Fruit fly (Drosophila melanogaster) whole organism, embryonic: ENCODE measurements around the gene CG6067.

Source experiments
- CG1024 ChIP-seq: fragments of 200-800 bp; sonication (Bioruptor generic); IDR thresholded peaks from 2 replicates; pipeline ENCODE4 v1.3.6; 2022; ENCODE audit warnings: missing biosample characterization, missing genetic modification characterization
- CG10321 ChIP-seq: fragments of 200-800 bp; sonication (Bioruptor generic); IDR thresholded peaks from 2 replicates; pipeline ENCODE4 v1.3.6; 2022; ENCODE audit warnings: missing biosample characterization, missing genetic modification characterization
- CG10565 ChIP-seq: fragments of 200-800 bp; sonication (Bioruptor generic); optimal IDR thresholded peaks from 3 replicates; lab custom pipeline; 2016; ENCODE audit warnings: missing biosample characterization, mild to moderate bottlenecking, missing genetic modification characterization
- CG12071 ChIP-seq: fragments of 200-800 bp; sonication (Bioruptor generic); optimal IDR thresholded peaks from 3 replicates; lab custom pipeline; 2018; ENCODE audit warnings: missing biosample characterization, mild to moderate bottlenecking, missing genetic modification characterization
- CG12236 ChIP-seq: fragments of 200-800 bp; sonication (Bioruptor generic); optimal IDR thresholded peaks from 2 replicates; lab custom pipeline; 2016; ENCODE audit warnings: missing biosample characterization, missing genetic modification characterization
- CG13894 ChIP-seq: fragments of 200-800 bp; sonication (Bioruptor generic); optimal IDR thresholded peaks from 3 replicates; lab custom pipeline; 2018; ENCODE audit warnings: missing biosample characterization, mild to moderate bottlenecking, missing genetic modification characterization, moderate library complexity
- CG14710 ChIP-seq: fragments of 200-800 bp; sonication (Bioruptor generic); optimal IDR thresholded peaks from 3 replicates; lab custom pipeline; 2019; ENCODE audit warnings: missing biosample characterization, mild to moderate bottlenecking, missing genetic modification characterization, moderate library complexity
- CG14860 ChIP-seq: fragments of 200-800 bp; sonication (Bioruptor generic); IDR thresholded peaks from 3 replicates; pipeline ENCODE4 v1.3.6; 2022; ENCODE audit warnings: missing biosample characterization, missing genetic modification characterization; ENCODE audit not compliant: partially characterized antibody
- CG15479 ChIP-seq: fragments of 200-800 bp; sonication (Bioruptor generic); optimal IDR thresholded peaks from 3 replicates; lab custom pipeline; 2019; ENCODE audit warnings: missing biosample characterization, mild to moderate bottlenecking, missing genetic modification characterization, moderate library complexity
- CG15601 ChIP-seq: fragments of 200-800 bp; sonication (Bioruptor generic); optimal IDR thresholded peaks from 3 replicates; lab custom pipeline; 2019; ENCODE audit warnings: missing biosample characterization, mild to moderate bottlenecking, missing genetic modification characterization, moderate library complexity
- CG16779 ChIP-seq: fragments of 200-800 bp; sonication (Bioruptor generic); IDR thresholded peaks from 2 replicates; pipeline ENCODE4 v1.3.6; 2022; ENCODE audit warnings: missing biosample characterization, missing genetic modification characterization
- CG16863 ChIP-seq: fragments of 200-800 bp; sonication (Bioruptor generic); optimal IDR thresholded peaks from 3 replicates; lab custom pipeline; 2016; ENCODE audit warnings: missing biosample characterization, missing genetic modification characterization
- CG1792 ChIP-seq: fragments of 200-800 bp; sonication (Bioruptor generic); optimal IDR thresholded peaks from 2 replicates; lab custom pipeline; 2016; ENCODE audit warnings: missing biosample characterization, missing genetic modification characterization
- CG30403 ChIP-seq: fragments of 200-800 bp; sonication (Bioruptor generic); optimal IDR thresholded peaks from 3 replicates; lab custom pipeline; 2016; ENCODE audit warnings: missing biosample characterization, missing genetic modification characterization
- CG31388 ChIP-seq: fragments of 200-800 bp; sonication (Bioruptor generic); optimal IDR thresholded peaks from 2 replicates; lab custom pipeline; 2016; ENCODE audit warnings: missing biosample characterization, missing genetic modification characterization
- CG3163 ChIP-seq: fragments of 200-800 bp; sonication (Bioruptor generic); optimal IDR thresholded peaks from 3 replicates; lab custom pipeline; 2016; ENCODE audit warnings: missing biosample characterization, missing genetic modification characterization
- CG33557 ChIP-seq: fragments of 200-800 bp; sonication (Bioruptor generic); optimal IDR thresholded peaks from 2 replicates; lab custom pipeline; 2019; ENCODE audit warnings: missing biosample characterization, mild to moderate bottlenecking, missing genetic modification characterization, moderate library complexity
- CG3407 ChIP-seq: fragments of 200-800 bp; sonication (Bioruptor generic); optimal IDR thresholded peaks from 2 replicates; lab custom pipeline; 2018; ENCODE audit warnings: missing biosample characterization, mild to moderate bottlenecking, missing genetic modification characterization
- CG42726 ChIP-seq: fragments of 200-800 bp; sonication (Bioruptor generic); IDR thresholded peaks from 2 replicates; pipeline ENCODE4 v1.3.6; 2022; ENCODE audit warnings: missing biosample characterization, missing genetic modification characterization; ENCODE audit not compliant: partially characterized antibody
- CG4328 ChIP-seq: fragments of 200-800 bp; sonication (Bioruptor generic); optimal IDR thresholded peaks from 3 replicates; lab custom pipeline; 2017; ENCODE audit warnings: missing biosample characterization, missing genetic modification reagents, missing genetic modification characterization
- CG4854 ChIP-seq: fragments of 200-800 bp; sonication (Bioruptor generic); optimal IDR thresholded peaks from 2 replicates; lab custom pipeline; 2016; ENCODE audit warnings: missing biosample characterization, missing genetic modification characterization, inconsistent platforms
- CG5180 ChIP-seq: fragments of 200-800 bp; sonication (Bioruptor generic); optimal IDR thresholded peaks from 3 replicates; lab custom pipeline; 2017; ENCODE audit warnings: missing biosample characterization, missing genetic modification characterization, mild to moderate bottlenecking, moderate library complexity, missing genetic modification reagents
- CG6689 ChIP-seq: fragments of 200-800 bp; sonication (Bioruptor generic); IDR thresholded peaks from 2 replicates; pipeline ENCODE4 v1.3.6; 2022; ENCODE audit warnings: missing biosample characterization, missing genetic modification characterization
- CG6791 ChIP-seq: fragments of 200-800 bp; sonication (Bioruptor generic); IDR thresholded peaks from 3 replicates; pipeline ENCODE4 v1.3.6; 2022; ENCODE audit warnings: missing biosample characterization, missing genetic modification characterization; ENCODE audit not compliant: partially characterized antibody
- CrebB ChIP-seq: fragments of 200-800 bp; sonication (Bioruptor generic); optimal IDR thresholded peaks from 3 replicates; lab custom pipeline; 2018; ENCODE audit warnings: missing biosample characterization, mild to moderate bottlenecking, missing genetic modification characterization
- Dip2 ChIP-seq: fragments of 200-800 bp; sonication (Bioruptor generic); IDR thresholded peaks from 2 replicates; pipeline ENCODE4 v1.3.6; 2022; ENCODE audit warnings: missing biosample characterization, missing genetic modification characterization
- Fer1 ChIP-seq: fragments of 200-800 bp; sonication (Bioruptor generic); optimal IDR thresholded peaks from 2 replicates; lab custom pipeline; 2017; ENCODE audit warnings: missing biosample characterization, mild to moderate bottlenecking, missing genetic modification characterization
- Gug ChIP-seq: fragments of 200-800 bp; sonication (Bioruptor generic); IDR thresholded peaks from 4 replicates; pipeline ENCODE4 v1.3.6; 2022; ENCODE audit warnings: missing biosample characterization, missing genetic modification characterization
- H15 ChIP-seq: fragments of 200-800 bp; sonication (Bioruptor generic); IDR thresholded peaks from 3 replicates; pipeline ENCODE4 v1.3.6; 2022; ENCODE audit warnings: missing biosample characterization, missing genetic modification characterization
- Mrtf ChIP-seq: fragments of 200-800 bp; sonication (Bioruptor generic); IDR thresholded peaks from 3 replicates; pipeline ENCODE4 v1.3.6; 2022; ENCODE audit warnings: missing biosample characterization, missing genetic modification characterization
- NC2α ChIP-seq: fragments of 200-800 bp; sonication (Bioruptor generic); optimal IDR thresholded peaks from 2 replicates; lab custom pipeline; 2016; ENCODE audit warnings: missing biosample characterization, missing genetic modification characterization
- Optix ChIP-seq: fragments of 200-800 bp; sonication (Bioruptor generic); IDR thresholded peaks from 3 replicates; pipeline ENCODE4 v1.3.6; 2022; ENCODE audit warnings: missing biosample characterization, missing genetic modification characterization
- Poxn ChIP-seq: fragments of 200-800 bp; sonication (Bioruptor generic); IDR thresholded peaks from 2 replicates; pipeline ENCODE4 v1.3.6; 2022; ENCODE audit warnings: missing biosample characterization, missing genetic modification characterization
- ato ChIP-seq: fragments of 200-800 bp; sonication (Bioruptor generic); IDR thresholded peaks from 2 replicates; pipeline ENCODE4 v1.3.6; 2022; ENCODE audit warnings: missing biosample characterization, missing genetic modification characterization; ENCODE audit not compliant: partially characterized antibody
- btn ChIP-seq: fragments of 200-800 bp; sonication (Bioruptor generic); optimal IDR thresholded peaks from 2 replicates; lab custom pipeline; 2016; ENCODE audit warnings: missing biosample characterization, missing genetic modification characterization
- chm ChIP-seq: fragments of 200-800 bp; sonication (Bioruptor generic); IDR thresholded peaks from 2 replicates; pipeline ENCODE4 v1.3.6; 2022; ENCODE audit warnings: missing biosample characterization, missing genetic modification characterization
- dmrt11E ChIP-seq: fragments of 200-800 bp; sonication (Bioruptor generic); optimal IDR thresholded peaks from 3 replicates; lab custom pipeline; 2018; ENCODE audit warnings: missing biosample characterization, mild to moderate bottlenecking, missing genetic modification characterization, moderate library complexity
- jigr1 ChIP-seq: fragments of 200-800 bp; sonication (Bioruptor generic); IDR thresholded peaks from 3 replicates; pipeline ENCODE4 v1.3.6; 2022; ENCODE audit warnings: missing biosample characterization, missing genetic modification characterization
- ken ChIP-seq: fragments of 200-800 bp; sonication (Bioruptor generic); IDR thresholded peaks from 3 replicates; pipeline ENCODE4 v1.3.6; 2022; ENCODE audit warnings: missing biosample characterization, missing genetic modification characterization
- kni ChIP-seq: fragments of 200-800 bp; sonication (Bioruptor generic); optimal IDR thresholded peaks from 3 replicates; lab custom pipeline; 2017; ENCODE audit warnings: mild to moderate bottlenecking, missing biosample characterization, missing genetic modification reagents, missing genetic modification characterization
- luna ChIP-seq: fragments of 200-800 bp; sonication (Bioruptor generic); optimal IDR thresholded peaks from 2 replicates; lab custom pipeline; 2016; ENCODE audit warnings: missing biosample characterization, missing genetic modification characterization
- nmo ChIP-seq: fragments of 200-800 bp; sonication (Bioruptor generic); optimal IDR thresholded peaks from 2 replicates; lab custom pipeline; 2018; ENCODE audit warnings: missing biosample characterization, mild to moderate bottlenecking, missing genetic modification characterization, moderate library complexity
- sens-2 ChIP-seq: fragments of 200-800 bp; sonication (Bioruptor generic); IDR thresholded peaks from 2 replicates; pipeline ENCODE4 v1.3.6; 2022; ENCODE audit warnings: missing biosample characterization, missing genetic modification characterization
- shn ChIP-seq: fragments of 200-800 bp; sonication (Bioruptor generic); optimal IDR thresholded peaks from 3 replicates; lab custom pipeline; 2016; ENCODE audit warnings: missing biosample characterization, missing genetic modification characterization
- sr ChIP-seq: fragments of 200-800 bp; sonication (Bioruptor generic); IDR thresholded peaks from 3 replicates; pipeline ENCODE4 v1.3.6; 2022; ENCODE audit warnings: missing biosample characterization, missing genetic modification characterization
- tll ChIP-seq, 2 experiments: fragments of 200-800 bp in 1 of 2; fragments of >200 bp in 1 of 2; sonication (Bioruptor generic) in 1 of 2; optimal IDR thresholded peaks; 2 replicates each; lab custom pipeline; 2017 to 2019; ENCODE audit warnings: missing biosample characterization in 2 of 2, missing genetic modification characterization in 2 of 2, mild to moderate bottlenecking in 1 of 2, moderate library complexity in 1 of 2
- unc-4 ChIP-seq: fragments of 200-800 bp; sonication (Bioruptor generic); IDR thresholded peaks from 2 replicates; pipeline ENCODE4 v1.3.6; 2022; ENCODE audit warnings: missing biosample characterization, missing genetic modification characterization; ENCODE audit not compliant: partially characterized antibody
- z ChIP-seq: fragments of 200-800 bp; sonication (Bioruptor generic); IDR thresholded peaks from 3 replicates; pipeline ENCODE4 v1.3.6; 2022; ENCODE audit warnings: missing biosample characterization, missing genetic modification characterization
- zen2 ChIP-seq: fragments of 200-800 bp; sonication (Bioruptor generic); IDR thresholded peaks from 3 replicates; pipeline ENCODE4 v1.3.6; 2022; ENCODE audit warnings: missing biosample characterization, missing genetic modification characterization; ENCODE audit not compliant: partially characterized antibody

CG6067 gene

dm6 chrX:6000747-6001426 lies 45.5 kb downstream of the CG6067 start, which contains the start of gene CG4766 (continued):
- TF ChIP-seq CG12071 (peak; percentile 61), Poxn (no peak), CG5180 (peak; percentile 72), CG30403 (peak; percentile 91), CG14860 (GFP tag; lab: Robert Waterston, UW) (no peak), ato (GFP tag; lab: Robert Waterston, UW) (no peak), Dip2 (GFP tag; lab: Robert Waterston, UW) (no peak), CG4854 (GFP tag; lab: Kevin White, UChicago) (peak; percentile 60), zen2 (GFP tag; lab: Robert Waterston, UW) (no peak), Mrtf (peak; percentile 51; the same call in 1 of the 3 replicates), sr (no peak), unc-4 (GFP tag; lab: Robert Waterston, UW) (no peak), CG4328 (GFP tag; lab: Kevin White, UChicago) (peak; percentile 83), CG1792 (GFP tag; lab: Kevin White, UChicago) (peak; percentile 61), CG16863 (GFP tag; lab: Kevin White, UChicago) (peak; percentile 85), CG1024 (no peak), CG3407 (GFP tag; lab: Kevin White, UChicago) (peak; percentile 78), shn (GFP tag; lab: Kevin White, UChicago) (peak; percentile 83), CG6689 (GFP tag; lab: Robert Waterston, UW) (peak; percentile 77), CG10565 (GFP tag; lab: Kevin White, UChicago) (no peak), CG15601 (tag; lab: Kevin White, UChicago) (peak; percentile 86), jigr1 (no peak), CG42726 (no peak), NC2α (GFP tag; lab: Kevin White, UChicago) (peak; percentile 58), Optix (no peak), CG3163 (GFP tag; lab: Kevin White, UChicago) (peak; percentile 23), tll (GFP tag; optimal IDR thresholded peaks at IDR 0.05; lab: Kevin White, UChicago) (peak in 1 of 2 experiments; percentile 47), CG33557 (GFP tag; lab: Kevin White, UChicago) (peak; percentile 94), z (GFP tag; lab: Robert Waterston, UW) (no peak), CG10321 (GFP tag; lab: Robert Waterston, UW) (0 out of 2 replicates have a peak, but pooled peaks have one; percentile 31), CG16779 (GFP tag; lab: Robert Waterston, UW) (no peak), CG12236 (GFP tag; lab: Kevin White, UChicago) (peak; percentile 76), ken (GFP tag; lab: Robert Waterston, UW) (peak; percentile 85), btn (GFP tag; lab: Kevin White, UChicago) (peak; percentile 62), CG13894 (tag; lab: Kevin White, UChicago) (peak; percentile 36), kni (GFP tag; lab: Kevin White, UChicago) (peak; percentile 83), CG6791 (no peak), Gug (GFP tag; lab: Robert Waterston, UW) (peak; percentile 48; the same call in 3 of the 4 replicates), H15 (GFP tag; lab: Robert Waterston, UW) (peak; percentile 72), CG31388 (GFP tag; lab: Kevin White, UChicago) (no peak), dmrt11E (peak; percentile 93), nmo (GFP tag; lab: Kevin White, UChicago) (peak; percentile 93), CG15479 (GFP tag; lab: Kevin White, UChicago) (peak; percentile 41), luna (GFP tag; lab: Kevin White, UChicago) (no peak), CrebB (peak; percentile 66), Fer1 (peak; percentile 84), CG14710 (tag; lab: Kevin White, UChicago) (peak; percentile 92), sens-2 (GFP tag; lab: Robert Waterston, UW) (peak; percentile 57; the same call in 1 of the 2 replicates), chm (GFP tag; lab: Robert Waterston, UW) (peak; percentile 66)
